Fruit fly (Drosophila melanogaster): ENCODE measurements around the gene CG32486.

DNA sequence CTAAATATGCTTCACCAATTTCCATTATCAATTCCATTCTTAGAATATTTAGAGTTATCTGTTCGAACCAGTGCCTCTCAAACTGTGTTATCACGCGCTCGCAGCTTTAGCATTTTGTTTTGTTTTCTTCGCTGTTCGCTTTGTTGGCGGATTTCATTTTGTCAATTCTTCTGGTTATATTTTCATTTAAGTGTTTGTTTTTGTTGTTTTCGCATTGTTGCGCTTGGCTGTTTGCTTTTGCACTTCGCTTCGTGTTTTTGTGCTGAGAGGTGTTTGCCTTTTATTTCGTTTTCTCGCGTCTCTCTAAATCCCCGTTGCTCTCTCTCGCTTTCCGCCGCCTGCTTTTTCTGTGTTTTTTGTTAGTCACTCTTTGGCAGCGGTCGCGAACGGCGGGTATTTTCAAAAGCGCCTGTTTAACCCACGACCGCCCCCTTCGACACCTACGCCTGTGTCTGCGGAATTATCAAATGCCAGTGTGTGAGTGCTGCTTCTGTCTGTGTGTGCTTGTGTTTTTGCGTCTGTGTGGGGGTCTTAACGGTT lies 7.0 kb upstream of the CG32486 start:
- no peak for TF ChIP-seq CG8478 (optimal IDR thresholded peaks at IDR 0.05)
- no peak for TF ChIP-seq CTCF (optimal IDR thresholded peaks at IDR 0.05)
